Fruit fly (Drosophila melanogaster) whole organism, embryonic: Measurements from ENCODE around the gene MAGE.

Experiments used
- B-H1 ChIP-seq: fragments of 200-800 bp; sonication (Bioruptor generic); IDR thresholded peaks from 3 replicates; pipeline ENCODE4 v1.3.6; 2022; ENCODE audit warnings: missing biosample characterization, missing genetic modification characterization
- BEAF-32 ChIP-seq: fragments of 200-800 bp; sonication (Bioruptor generic); optimal IDR thresholded peaks from 3 replicates; lab custom pipeline; 2017; ENCODE audit warnings: missing biosample characterization, missing genetic modification characterization, mild to moderate bottlenecking, moderate library complexity, missing genetic modification reagents
- BtbVII ChIP-seq: fragments of 200-800 bp; sonication (Bioruptor generic); optimal IDR thresholded peaks from 3 replicates; lab custom pipeline; 2017; ENCODE audit warnings: missing biosample characterization, mild to moderate bottlenecking, missing genetic modification characterization
- CG10209 ChIP-seq: fragments of 200-800 bp; sonication (Bioruptor generic); optimal IDR thresholded peaks from 3 replicates; lab custom pipeline; 2017; ENCODE audit warnings: missing biosample characterization, mild to moderate bottlenecking, missing genetic modification characterization, missing genetic modification reagents
- CG10274 ChIP-seq: fragments of 200-800 bp; sonication (Bioruptor generic); optimal IDR thresholded peaks from 3 replicates; lab custom pipeline; 2017; ENCODE audit warnings: missing biosample characterization, mild to moderate bottlenecking, missing genetic modification characterization
- CG10462 ChIP-seq: fragments of 200-800 bp; sonication (Bioruptor generic); optimal IDR thresholded peaks from 2 replicates; lab custom pipeline; 2016; ENCODE audit warnings: missing biosample characterization, missing genetic modification characterization
- CG10959 ChIP-seq: fragments of 200-800 bp; sonication (Bioruptor generic); IDR thresholded peaks from 2 replicates; pipeline ENCODE4 v1.3.6; 2022; ENCODE audit warnings: missing biosample characterization, missing genetic modification characterization
- CG11456 ChIP-seq: fragments of 200-800 bp; sonication (Bioruptor generic); IDR thresholded peaks from 3 replicates; pipeline ENCODE4 v1.3.6; 2022; ENCODE audit warnings: missing biosample characterization, missing genetic modification characterization
- CG1832 ChIP-seq: fragments of 200-800 bp; sonication (Bioruptor generic); optimal IDR thresholded peaks from 2 replicates; lab custom pipeline; 2017; ENCODE audit warnings: missing biosample characterization, mild to moderate bottlenecking, missing genetic modification characterization, inconsistent platforms
- CG2120 ChIP-seq: fragments of 200-800 bp; sonication (Bioruptor generic); optimal IDR thresholded peaks from 3 replicates; lab custom pipeline; 2016; ENCODE audit warnings: missing biosample characterization, missing genetic modification characterization
- CG4360 ChIP-seq: fragments of 200-800 bp; sonication (Bioruptor generic); IDR thresholded peaks from 2 replicates; pipeline ENCODE4 v1.3.6; 2022; ENCODE audit warnings: missing biosample characterization, missing genetic modification characterization
- CG9215 ChIP-seq: fragments of 200-800 bp; sonication (Bioruptor generic); IDR thresholded peaks from 2 replicates; pipeline ENCODE4 v1.3.6; 2022; ENCODE audit warnings: missing biosample characterization, missing genetic modification characterization
- CG9437 ChIP-seq: fragments of 200-800 bp; sonication (Bioruptor generic); optimal IDR thresholded peaks from 2 replicates; lab custom pipeline; 2018; ENCODE audit warnings: missing biosample characterization, mild to moderate bottlenecking, missing genetic modification characterization
- D ChIP-seq, 2 experiments: fragments of 200-800 bp in 1 of 2; fragments of >200 bp in 1 of 2; sonication (Bioruptor generic) in 1 of 2; optimal IDR thresholded peaks; 2 replicates in 1 of 2; 3 replicates in 1 of 2; lab custom pipeline; 2017; ENCODE audit warnings: mild to moderate bottlenecking in 1 of 2, missing biosample characterization in 1 of 2, missing genetic modification characterization in 1 of 2, missing genetic modification reagents in 1 of 2
- D19A ChIP-seq: fragments of 200-800 bp; optimal IDR thresholded peaks from 3 replicates; lab custom pipeline; 2019; ENCODE audit warnings: missing biosample characterization, mild to moderate bottlenecking, missing genetic modification characterization, moderate library complexity
- Doc3 ChIP-seq: fragments of 200-800 bp; sonication (Bioruptor generic); IDR thresholded peaks from 3 replicates; pipeline ENCODE4 v1.3.6; 2022; ENCODE audit warnings: missing biosample characterization, missing genetic modification characterization; ENCODE audit not compliant: partially characterized antibody
- HLH4C ChIP-seq: fragments of 200-800 bp; sonication (Bioruptor generic); IDR thresholded peaks from 3 replicates; pipeline ENCODE4 v1.3.6; 2022; ENCODE audit warnings: missing biosample characterization, missing genetic modification characterization; ENCODE audit not compliant: partially characterized antibody
- Mad ChIP-seq: fragments of 200-800 bp; sonication (Bioruptor generic); optimal IDR thresholded peaks from 2 replicates; lab custom pipeline; 2016; ENCODE audit warnings: missing biosample characterization, missing genetic modification characterization
- Med ChIP-seq: fragments of 200-800 bp; sonication (Bioruptor generic); peaks from one replicate; lab custom pipeline; 2016; ENCODE audit warnings: missing biosample characterization, missing genetic modification characterization, mild to moderate bottlenecking, inconsistent platforms, moderate library complexity
- Pdp1 ChIP-seq, 2 experiments: fragments of 200-800 bp; sonication (Bioruptor generic); optimal IDR thresholded peaks; 3 replicates each; lab custom pipeline; 2016; ENCODE audit warnings: missing biosample characterization in 2 of 2, missing genetic modification characterization in 2 of 2, mild to moderate bottlenecking in 1 of 2, moderate library complexity in 1 of 2
- Scr ChIP-seq: fragments of 200-800 bp; sonication (Bioruptor generic); IDR thresholded peaks from 2 replicates; pipeline ENCODE4 v1.3.6; 2022; ENCODE audit warnings: missing biosample characterization, missing genetic modification characterization; ENCODE audit not compliant: partially characterized antibody
- Sin3A ChIP-seq: fragments of >200 bp; optimal IDR thresholded peaks from 2 replicates; lab custom pipeline; 2018
- Six4 ChIP-seq: fragments of 200-800 bp; sonication (Bioruptor generic); optimal IDR thresholded peaks from 2 replicates; lab custom pipeline; 2016; ENCODE audit warnings: missing biosample characterization, missing genetic modification characterization
- Sry-δ ChIP-seq: fragments of 200-800 bp; sonication (Bioruptor generic); optimal IDR thresholded peaks from 2 replicates; lab custom pipeline; 2016; ENCODE audit warnings: missing biosample characterization, missing genetic modification characterization
- Trl ChIP-seq, 3 experiments: fragments of >200 bp in 2 of 3; fragments of 200-800 bp in 1 of 3; sonication (Bioruptor generic) in 1 of 3; optimal IDR thresholded peaks; 2 replicates in 1 of 3; 3 replicates in 2 of 3; lab custom pipeline; 2016 to 2017; ENCODE audit warnings: missing biosample characterization in 1 of 3, missing genetic modification characterization in 1 of 3
- Xbp1 ChIP-seq: fragments of 200-800 bp; sonication (Bioruptor generic); optimal IDR thresholded peaks from 3 replicates; lab custom pipeline; 2016; ENCODE audit warnings: missing biosample characterization, mild to moderate bottlenecking, missing genetic modification characterization
- YL-1 ChIP-seq: fragments of 200-800 bp; sonication (Bioruptor generic); optimal IDR thresholded peaks from 3 replicates; lab custom pipeline; 2017; ENCODE audit warnings: missing biosample characterization, mild to moderate bottlenecking, missing genetic modification characterization
- abd-A ChIP-seq: fragments of 200-800 bp; sonication (Bioruptor generic); optimal IDR thresholded peaks from 3 replicates; lab custom pipeline; 2019; ENCODE audit warnings: missing biosample characterization, mild to moderate bottlenecking, missing genetic modification characterization, moderate library complexity
- cg ChIP-seq: fragments of 200-800 bp; sonication (Bioruptor generic); optimal IDR thresholded peaks from 3 replicates; lab custom pipeline; 2019; ENCODE audit warnings: missing biosample characterization, mild to moderate bottlenecking, missing genetic modification characterization, moderate library complexity
- chif ChIP-seq, 2 experiments: fragments of 200-800 bp; sonication (Bioruptor generic); optimal IDR thresholded peaks; 3 replicates each; lab custom pipeline; 2016; ENCODE audit warnings: missing biosample characterization in 2 of 2, missing genetic modification characterization in 2 of 2
- chn ChIP-seq: fragments of 200-800 bp; sonication (Bioruptor generic); optimal IDR thresholded peaks from 2 replicates; lab custom pipeline; 2016; ENCODE audit warnings: missing biosample characterization, missing genetic modification characterization
- gcm2 ChIP-seq: fragments of 200-800 bp; sonication (Bioruptor generic); optimal IDR thresholded peaks from 2 replicates; lab custom pipeline; 2016; ENCODE audit warnings: missing biosample characterization, missing genetic modification characterization
- gt ChIP-seq: fragments of 200-800 bp; sonication (Bioruptor generic); IDR thresholded peaks from 2 replicates; pipeline ENCODE4 v1.3.6; 2022; ENCODE audit warnings: missing biosample characterization, missing genetic modification characterization
- ind ChIP-seq: fragments of 200-800 bp; sonication (Bioruptor generic); optimal IDR thresholded peaks from 3 replicates; lab custom pipeline; 2016; ENCODE audit warnings: missing biosample characterization, missing genetic modification characterization
- jigr1 ChIP-seq: fragments of 200-800 bp; sonication (Bioruptor generic); IDR thresholded peaks from 3 replicates; pipeline ENCODE4 v1.3.6; 2022; ENCODE audit warnings: missing biosample characterization, missing genetic modification characterization
- kay ChIP-seq: fragments of 200-800 bp; sonication (Bioruptor generic); optimal IDR thresholded peaks from 2 replicates; lab custom pipeline; 2016; ENCODE audit warnings: missing biosample characterization, missing genetic modification characterization
- lola ChIP-seq, 3 experiments: fragments of >200 bp in 2 of 3; fragments of 200-800 bp in 1 of 3; sonication (Bioruptor generic) in 1 of 3; optimal IDR thresholded peaks; 2 replicates each; lab custom pipeline; 2017 to 2019; ENCODE audit warnings: missing biosample characterization in 3 of 3, missing genetic modification characterization in 3 of 3, mild to moderate bottlenecking in 1 of 3, moderate library complexity in 1 of 3
- mld ChIP-seq: fragments of 200-800 bp; sonication (Bioruptor generic); IDR thresholded peaks from 3 replicates; pipeline ENCODE4 v1.3.6; 2022; ENCODE audit warnings: missing biosample characterization, missing genetic modification characterization; ENCODE audit not compliant: partially characterized antibody
- nom ChIP-seq: fragments of 200-800 bp; sonication (Bioruptor generic); optimal IDR thresholded peaks from 2 replicates; lab custom pipeline; 2017; ENCODE audit warnings: missing biosample characterization, missing genetic modification characterization, mild to moderate bottlenecking, moderate library complexity, missing genetic modification reagents
- onecut ChIP-seq: fragments of 200-800 bp; sonication (Bioruptor generic); IDR thresholded peaks from 2 replicates; pipeline ENCODE4 v1.3.6; 2022; ENCODE audit warnings: missing biosample characterization, missing genetic modification characterization
- pros ChIP-seq: fragments of 200-800 bp; sonication (Bioruptor generic); optimal IDR thresholded peaks from 3 replicates; lab custom pipeline; 2019; ENCODE audit warnings: missing biosample characterization, mild to moderate bottlenecking, missing genetic modification characterization, moderate library complexity
- ranshi ChIP-seq: fragments of 200-800 bp; sonication (Bioruptor generic); IDR thresholded peaks from 2 replicates; pipeline ENCODE4 v1.3.6; 2022; ENCODE audit warnings: missing biosample characterization, missing genetic modification characterization
- sens ChIP-seq: fragments of 200-800 bp; sonication (Bioruptor generic); peaks from one replicate; lab custom pipeline; 2016; ENCODE audit warnings: missing biosample characterization, missing genetic modification characterization
- stwl ChIP-seq: fragments of 200-800 bp; sonication (Bioruptor generic); optimal IDR thresholded peaks from 3 replicates; lab custom pipeline; 2018; ENCODE audit warnings: missing biosample characterization, mild to moderate bottlenecking, missing genetic modification characterization, moderate library complexity
- yki ChIP-seq: fragments of >200 bp; optimal IDR thresholded peaks from 3 replicates; lab custom pipeline; 2018
- zf30C ChIP-seq: fragments of 200-800 bp; sonication (Bioruptor generic); optimal IDR thresholded peaks from 3 replicates; lab custom pipeline; 2018; ENCODE audit warnings: missing biosample characterization, mild to moderate bottlenecking, missing genetic modification characterization

Gene MAGE

dm6 chr3R:7187989-7188388 lies 33.0 kb upstream of the MAGE start (continued):
- TF ChIP-seq YL-1 (GFP tag; lab: Kevin White, UChicago), result no peak
- no peak for TF ChIP-seq chif (GFP tag; optimal IDR thresholded peaks at IDR 0.05; lab: Kevin White, UChicago)
- no peak for TF ChIP-seq CG2120
- TF ChIP-seq gcm2 (GFP tag; lab: Kevin White, UChicago), result no peak
- peak; percentile 88 for TF ChIP-seq onecut (GFP tag; lab: Robert Waterston, UW)
- peak; percentile 72 for TF ChIP-seq CG10274 (GFP tag; lab: Kevin White, UChicago)
- peak; percentile 3 for TF ChIP-seq BtbVII
- peak; percentile 34 for TF ChIP-seq stwl (tag; lab: Kevin White, UChicago)
- TF ChIP-seq CG9437 (GFP tag; lab: Kevin White, UChicago), result peak; percentile 28
- peak; percentile 40 for TF ChIP-seq cg (GFP tag; lab: Kevin White, UChicago)
- TF ChIP-seq Xbp1, result no peak
- no peak for TF ChIP-seq Six4 (GFP tag; lab: Kevin White, UChicago)
- TF ChIP-seq gt (GFP tag; lab: Robert Waterston, UW), result no peak
- TF ChIP-seq CG10959 (GFP tag; lab: Robert Waterston, UW), result no peak
- TF ChIP-seq, all 482 proteins: peak for 12

DNA sequence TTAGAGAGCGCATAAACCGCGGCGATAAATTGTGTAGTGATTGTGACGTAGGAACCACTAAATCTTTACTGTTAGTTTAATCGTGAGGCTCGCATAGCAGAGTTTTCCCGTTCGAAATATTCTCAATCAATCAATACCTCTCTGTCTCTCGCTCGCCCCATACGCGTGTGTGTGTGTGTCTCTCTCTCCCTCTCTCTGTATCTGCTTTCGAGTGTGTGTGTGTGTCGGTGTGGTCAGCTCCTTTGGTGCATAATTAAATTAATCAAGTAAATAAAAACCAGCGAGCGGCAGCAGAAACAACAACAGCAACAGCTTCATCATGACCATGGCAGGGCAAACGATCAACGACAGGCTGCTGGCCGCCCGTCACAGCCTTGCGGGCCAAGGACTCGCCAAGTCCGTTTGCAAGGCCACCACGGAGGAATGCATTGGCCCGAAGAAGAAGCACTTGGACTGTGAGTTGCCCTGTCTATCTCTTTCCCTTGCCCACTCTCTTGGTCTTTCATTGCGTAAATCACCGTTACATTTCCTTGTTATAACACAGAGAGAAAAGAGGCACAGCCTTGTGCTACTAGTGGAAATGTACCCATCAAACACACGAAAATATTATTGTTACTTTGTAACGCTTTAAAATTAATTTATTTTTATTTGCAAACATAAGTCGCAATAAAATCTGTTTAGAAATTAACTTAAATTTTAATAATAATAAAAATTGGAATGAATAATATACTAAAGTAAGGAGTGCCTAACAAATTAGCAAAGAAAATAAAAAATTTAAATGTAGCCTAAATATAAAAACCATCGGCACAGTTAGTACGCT lies 32.3 kb upstream of the MAGE start:
- TF ChIP-seq CG10462 (GFP tag; lab: Kevin White, UChicago) (peak; percentile 23), lola (GFP tag; optimal IDR thresholded peaks at IDR 0.05; lab: Kevin White, UChicago) (peak in 1 of 3 experiments; percentile 32), nom (GFP tag; lab: Kevin White, UChicago) (peak; percentile 42), Sry-δ (GFP tag; lab: Kevin White, UChicago) (peak; percentile 7), pros (GFP tag; lab: Kevin White, UChicago) (peak; percentile 3), CG10209 (GFP tag; lab: Kevin White, UChicago) (no peak), mld (GFP tag; lab: Robert Waterston, UW) (no peak), D (optimal IDR thresholded peaks at IDR 0.05; lab: Kevin White, UChicago) (peak; percentile 21), D (GFP tag; optimal IDR thresholded peaks at IDR 0.05; lab: Kevin White, UChicago) (no peak), zf30C (GFP tag; lab: Kevin White, UChicago) (peak; percentile 72), Med (GFP tag; lab: Kevin White, UChicago) (peak; percentile 19), Mad (GFP tag; lab: Kevin White, UChicago) (no peak), CG2120 (peak; percentile 15), chif (GFP tag; optimal IDR thresholded peaks at IDR 0.05; lab: Kevin White, UChicago) (no peak), yki (peak; percentile 24), HLH4C (GFP tag; lab: Robert Waterston, UW) (0 out of 3 replicates have a peak, but pooled peaks have one; percentile 35), jigr1 (GFP tag; lab: Robert Waterston, UW) (no peak), CG11456 (GFP tag; lab: Robert Waterston, UW) (no peak), Sin3A (lab: Kevin White, UChicago) (peak; percentile 30), Doc3 (GFP tag; lab: Robert Waterston, UW) (0 out of 3 replicates have a peak, but pooled peaks have one; percentile 31), B-H1 (GFP tag; lab: Robert Waterston, UW) (no peak), Scr (GFP tag; lab: Robert Waterston, UW) (0 out of 2 replicates have a peak, but pooled peaks have one; percentile 10), chn (GFP tag; lab: Kevin White, UChicago) (no peak), ind (GFP tag; lab: Kevin White, UChicago) (peak; percentile 22), CG4360 (GFP tag; lab: Robert Waterston, UW) (peak; percentile 12; the same call in 1 of the 2 replicates), CG1832 (peak; percentile 53), CG9215 (GFP tag; lab: Robert Waterston, UW) (no peak), abd-A (no peak), BEAF-32 (GFP tag; lab: Kevin White, UChicago) (peak; percentile 30), Pdp1 (GFP tag; optimal IDR thresholded peaks at IDR 0.05; lab: Kevin White, UChicago) (peak in 1 of 2 experiments; percentile 39), kay (GFP tag; lab: Kevin White, UChicago) (no peak), Trl (optimal IDR thresholded peaks at IDR 0.05; lab: Kevin White, UChicago) (peak; percentile 84 to 92), Trl (GFP tag; optimal IDR thresholded peaks at IDR 0.05; lab: Kevin White, UChicago) (peak; percentile 31), sens (GFP tag; lab: Kevin White, UChicago) (peak; percentile 11), ranshi (GFP tag; lab: Robert Waterston, UW) (0 out of 2 replicates have a peak, but pooled peaks have one; percentile 13), D19A (tag; lab: Kevin White, UChicago) (peak; percentile 5)
